Worm (Caenorhabditis elegans) whole organism, L2 larva: Measurements from ENCODE around the gene sup-9.

ENCODE experiments used
- C34F6.9 ChIP-seq: fragments of 150-350 bp; optimal IDR thresholded peaks from 2 replicates; lab custom pipeline; 2014; ENCODE audit warnings: missing biosample characterization, missing genetic modification characterization
- R02D3.7 ChIP-seq: fragments of 150-350 bp; optimal IDR thresholded peaks from 2 replicates; lab custom pipeline; 2014; ENCODE audit warnings: missing biosample characterization, missing genetic modification characterization
- Y55F3AM.14 ChIP-seq: fragments of 200-800 bp; sonication (Bioruptor generic); optimal IDR thresholded peaks from 2 replicates; lab custom pipeline; 2018; ENCODE audit warnings: mild to moderate bottlenecking, missing genetic modification characterization, missing compliant biosample characterization
- alr-1 ChIP-seq: fragments of 150-350 bp; optimal IDR thresholded peaks from 2 replicates; lab custom pipeline; 2014; ENCODE audit warnings: missing biosample characterization, missing genetic modification characterization
- aly-2 ChIP-seq: fragments of 150-350 bp; optimal IDR thresholded peaks from 2 replicates; lab custom pipeline; 2014; ENCODE audit warnings: missing biosample characterization, missing genetic modification characterization
- blmp-1 ChIP-seq: sonication (generic microtip); optimal IDR thresholded peaks from 2 replicates; lab custom pipeline; 2017; ENCODE audit warnings: missing genetic modification characterization, mild to moderate bottlenecking, missing compliant biosample characterization, antibody characterized with exemption, moderate library complexity; ENCODE audit not compliant: insufficient read depth
- ceh-82 ChIP-seq: fragments of 150-350 bp; optimal IDR thresholded peaks from 2 replicates; lab custom pipeline; 2014; ENCODE audit warnings: missing biosample characterization, missing genetic modification characterization
- crh-2 ChIP-seq: sonication (generic microtip); optimal IDR thresholded peaks from 2 replicates; lab custom pipeline; 2017; ENCODE audit warnings: missing biosample characterization, missing genetic modification characterization
- dmd-4 ChIP-seq: sonication (generic microtip); optimal IDR thresholded peaks from 2 replicates; lab custom pipeline; 2017; ENCODE audit warnings: missing biosample characterization, missing genetic modification characterization
- egl-27 ChIP-seq: sonication (generic microtip); optimal IDR thresholded peaks from 3 replicates; lab custom pipeline; 2017; ENCODE audit warnings: missing biosample characterization, missing genetic modification reagents, missing genetic modification characterization
- elt-3 ChIP-seq: sonication (generic microtip); optimal IDR thresholded peaks from 2 replicates; lab custom pipeline; 2017; ENCODE audit warnings: missing biosample characterization, missing genetic modification characterization
- fos-1 ChIP-seq: fragments of 150-350 bp; optimal IDR thresholded peaks from 2 replicates; lab custom pipeline; 2014; ENCODE audit warnings: missing biosample characterization, missing genetic modification characterization
- gmeb-1 ChIP-seq: fragments of 150-350 bp; optimal IDR thresholded peaks from 2 replicates; lab custom pipeline; 2014; ENCODE audit warnings: missing biosample characterization, missing genetic modification characterization
- lin-11 ChIP-seq: fragments of 150-350 bp; sonication (generic microtip); optimal IDR thresholded peaks from 2 replicates; lab custom pipeline; 2014; ENCODE audit warnings: missing biosample characterization, missing genetic modification characterization, inconsistent platforms, mixed read lengths
- lin-39 ChIP-seq: fragments of 150-350 bp; optimal IDR thresholded peaks from 2 replicates; lab custom pipeline; 2014; ENCODE audit warnings: missing biosample characterization, missing genetic modification reagents, missing genetic modification characterization
- lsy-2 ChIP-seq, 2 experiments: fragments of 150-350 bp in 1 of 2; sonication (generic microtip) in 1 of 2; optimal IDR thresholded peaks; 2 replicates each; lab custom pipeline; 2014 to 2017; ENCODE audit warnings: missing biosample characterization in 2 of 2, missing genetic modification characterization in 2 of 2
- mab-5 ChIP-seq: fragments of 150-350 bp; optimal IDR thresholded peaks from 2 replicates; lab custom pipeline; 2014; ENCODE audit warnings: missing biosample characterization, missing genetic modification characterization
- mbf-1 ChIP-seq: sonication (generic microtip); optimal IDR thresholded peaks from 2 replicates; lab custom pipeline; 2017; ENCODE audit warnings: missing biosample characterization, missing genetic modification characterization
- mdl-1 ChIP-seq, 2 experiments: fragments of 150-350 bp in 1 of 2; sonication (generic microtip) in 1 of 2; optimal IDR thresholded peaks; 2 replicates each; lab custom pipeline; 2017; ENCODE audit warnings: missing biosample characterization in 2 of 2, missing genetic modification characterization in 2 of 2
- nhr-10 ChIP-seq: sonication (generic microtip); optimal IDR thresholded peaks from 2 replicates; lab custom pipeline; 2017; ENCODE audit warnings: missing biosample characterization, missing genetic modification characterization
- nhr-11 ChIP-seq: fragments of 150-350 bp; optimal IDR thresholded peaks from 2 replicates; lab custom pipeline; 2014; ENCODE audit warnings: missing biosample characterization, missing genetic modification characterization
- nhr-12 ChIP-seq: fragments of 150-350 bp; optimal IDR thresholded peaks from 2 replicates; lab custom pipeline; 2014; ENCODE audit warnings: missing biosample characterization, missing genetic modification characterization
- nhr-21 ChIP-seq: fragments of 150-350 bp; optimal IDR thresholded peaks from 2 replicates; lab custom pipeline; 2014; ENCODE audit warnings: missing biosample characterization, missing genetic modification characterization
- nhr-23 ChIP-seq: fragments of 150-350 bp; optimal IDR thresholded peaks from 2 replicates; lab custom pipeline; 2014; ENCODE audit warnings: missing biosample characterization, missing genetic modification reagents, missing genetic modification characterization
- nhr-25 ChIP-seq: fragments of 150-350 bp; sonication (generic microtip); optimal IDR thresholded peaks from 3 replicates; lab custom pipeline; 2014; ENCODE audit warnings: missing biosample characterization, missing genetic modification characterization
- nhr-6 ChIP-seq: fragments of 150-350 bp; optimal IDR thresholded peaks from 2 replicates; lab custom pipeline; 2014; ENCODE audit warnings: missing biosample characterization, missing genetic modification characterization
- nhr-77 ChIP-seq: fragments of 150-350 bp; optimal IDR thresholded peaks from 2 replicates; lab custom pipeline; 2014; ENCODE audit warnings: missing biosample characterization, missing genetic modification characterization
- skn-1 ChIP-seq: sonication (generic microtip); optimal IDR thresholded peaks from 2 replicates; lab custom pipeline; 2017; ENCODE audit warnings: missing biosample characterization, missing genetic modification characterization
- snpc-4 ChIP-seq: fragments of 150-350 bp; optimal IDR thresholded peaks from 2 replicates; lab custom pipeline; 2014; ENCODE audit warnings: missing biosample characterization, missing genetic modification characterization
- unc-55 ChIP-seq: fragments of 150-350 bp; sonication (generic microtip); optimal IDR thresholded peaks from 3 replicates; lab custom pipeline; 2014; ENCODE audit warnings: missing biosample characterization, missing genetic modification reagents, missing genetic modification characterization
- unc-62 ChIP-seq: fragments of 150-350 bp; optimal IDR thresholded peaks from 2 replicates; lab custom pipeline; 2014; ENCODE audit warnings: missing biosample characterization, missing genetic modification reagents, missing genetic modification characterization
- zag-1 ChIP-seq: fragments of 150-350 bp; optimal IDR thresholded peaks from 2 replicates; lab custom pipeline; 2014; ENCODE audit warnings: missing biosample characterization, missing genetic modification characterization
- ztf-1 ChIP-seq: fragments of 200-800 bp; sonication (Bioruptor generic); conservative IDR thresholded peaks from 2 replicates; pipeline ENCODE4 v1.3.6; 2022; ENCODE audit warnings: missing genetic modification characterization, missing compliant biosample characterization
- ztf-11 ChIP-seq: sonication (generic microtip); optimal IDR thresholded peaks from 2 replicates; lab custom pipeline; 2017; ENCODE audit warnings: missing biosample characterization, missing genetic modification characterization

The sup-9 gene

ce11 chrII:2734266-2734665 lies 47.4 kb upstream of the sup-9 start:
- TF ChIP-seq nhr-21 (tag; lab: Kevin White, UChicago): no peak
- TF ChIP-seq ztf-11 (tag; lab: Kevin White, UChicago): no peak
- no peak for TF ChIP-seq R02D3.7 (tag; lab: Kevin White, UChicago)
- no peak for TF ChIP-seq nhr-25

- TF ChIP-seq nhr-6 (tag; lab: Kevin White, UChicago) (no peak), mdl-1 (tag; optimal IDR thresholded peaks at IDR 0.05; lab: Kevin White, UChicago) (no peak), snpc-4 (tag; lab: Kevin White, UChicago) (no peak), C34F6.9 (no peak), nhr-23 (tag; lab: Kevin White, UChicago) (no peak), R02D3.7 (tag; lab: Kevin White, UChicago) (no peak), alr-1 (tag; lab: Kevin White, UChicago) (no peak), nhr-25 (no peak), lin-11 (tag; lab: Kevin White, UChicago) (no peak)
Measured at ce11 chrII:2730647-2731046, 43.8 kb upstream of the sup-9 start.

- no peak for TF ChIP-seq nhr-77 (tag; lab: Kevin White, UChicago)
- no peak for TF ChIP-seq skn-1
- no peak for TF ChIP-seq mab-5 (tag; lab: Kevin White, UChicago)
- peak; percentile 1 for TF ChIP-seq C34F6.9
Measured at ce11 chrII:2726774-2727173, 39.9 kb upstream of the sup-9 start.

ce11 chrII:2725561-2725960 lies 38.7 kb upstream of the sup-9 start, which contains the start of the genes T05A8.11 and nep-2:
Gene T05A8.11, minus strand, starts transcription at chrII:2725661.
Gene nep-2, minus strand, starts transcription at chrII:2725752.
- TF ChIP-seq mdl-1 (tag; optimal IDR thresholded peaks at IDR 0.05; lab: Kevin White, UChicago) (no peak), egl-27 (tag; lab: Kevin White, UChicago) (no peak), blmp-1 (tag; lab: Kevin White, UChicago) (no peak), unc-62 (GFP tag; lab: Kevin White, UChicago) (no peak), lin-39 (tag; lab: Kevin White, UChicago) (no peak), ceh-82 (tag; lab: Kevin White, UChicago) (no peak), mab-5 (tag; lab: Kevin White, UChicago) (no peak), nhr-11 (no peak), zag-1 (tag; lab: Kevin White, UChicago) (no peak), alr-1 (tag; lab: Kevin White, UChicago) (no peak), nhr-23 (tag; lab: Kevin White, UChicago) (no peak), R02D3.7 (tag; lab: Kevin White, UChicago) (no peak)

- TF ChIP-seq lin-39 (tag; lab: Kevin White, UChicago) (no peak), nhr-25 (no peak), Y55F3AM.14 (GFP tag; lab: Kevin White, UChicago) (no peak), nhr-23 (tag; lab: Kevin White, UChicago) (no peak), crh-2 (no peak), ztf-1 (GFP tag; lab: Robert Waterston, UW) (no peak), mbf-1 (tag; lab: Kevin White, UChicago) (no peak), elt-3 (tag; lab: Kevin White, UChicago) (no peak), unc-55 (no peak), gmeb-1 (tag; lab: Kevin White, UChicago) (no peak)
Measured at ce11 chrII:2721992-2722391, 35.2 kb upstream of the sup-9 start.

ce11 chrII:2719212-2719611 lies 32.4 kb upstream of the sup-9 start:
- TF ChIP-seq mab-5 (tag; lab: Kevin White, UChicago) (no peak), fos-1 (tag; lab: Kevin White, UChicago) (no peak), Y55F3AM.14 (GFP tag; lab: Kevin White, UChicago) (no peak), aly-2 (tag; lab: Kevin White, UChicago) (no peak), lsy-2 (tag; optimal IDR thresholded peaks at IDR 0.05; lab: Kevin White, UChicago) (no peak), dmd-4 (tag; lab: Kevin White, UChicago) (no peak), nhr-10 (tag; lab: Kevin White, UChicago) (no peak), crh-2 (no peak), unc-62 (GFP tag; lab: Kevin White, UChicago) (no peak), nhr-12 (tag; lab: Kevin White, UChicago) (no peak)
